Fruit fly (Drosophila melanogaster) whole organism, embryonic: Measurements from ENCODE around the gene CCHa1.

Experiments used
- CG10321 ChIP-seq: fragments of 200-800 bp; sonication (Bioruptor generic); IDR thresholded peaks from 2 replicates; pipeline ENCODE4 v1.3.6; 2022; ENCODE audit warnings: missing biosample characterization, missing genetic modification characterization
- CG10565 ChIP-seq: fragments of 200-800 bp; sonication (Bioruptor generic); optimal IDR thresholded peaks from 3 replicates; lab custom pipeline; 2016; ENCODE audit warnings: missing biosample characterization, mild to moderate bottlenecking, missing genetic modification characterization
- CG10979 ChIP-seq: fragments of 200-800 bp; sonication (Bioruptor generic); optimal IDR thresholded peaks from 2 replicates; lab custom pipeline; 2018; ENCODE audit warnings: missing biosample characterization, mild to moderate bottlenecking, missing genetic modification characterization, moderate library complexity
- CG11695 ChIP-seq: fragments of 200-800 bp; sonication (Bioruptor generic); IDR thresholded peaks from 3 replicates; pipeline ENCODE4 v1.3.6; 2022; ENCODE audit warnings: missing biosample characterization, missing genetic modification characterization
- CG12104 ChIP-seq: fragments of 200-800 bp; sonication (Bioruptor generic); optimal IDR thresholded peaks from 3 replicates; lab custom pipeline; 2016; ENCODE audit warnings: missing biosample characterization, missing genetic modification characterization
- CG12219 ChIP-seq: fragments of 200-800 bp; sonication (Bioruptor generic); optimal IDR thresholded peaks from 3 replicates; lab custom pipeline; 2018; ENCODE audit warnings: missing biosample characterization, mild to moderate bottlenecking, missing genetic modification characterization
- CG12391 ChIP-seq: fragments of 200-800 bp; sonication (Bioruptor generic); optimal IDR thresholded peaks from 3 replicates; lab custom pipeline; 2018; ENCODE audit warnings: missing biosample characterization, mild to moderate bottlenecking, missing genetic modification characterization, moderate library complexity
- CG14441 ChIP-seq: fragments of 200-800 bp; sonication (Bioruptor generic); IDR thresholded peaks from 2 replicates; pipeline ENCODE4 v1.3.6; 2022; ENCODE audit warnings: missing biosample characterization, missing genetic modification characterization
- CG15696 ChIP-seq: fragments of 200-800 bp; sonication (Bioruptor generic); optimal IDR thresholded peaks from 2 replicates; lab custom pipeline; 2019; ENCODE audit warnings: missing biosample characterization, mild to moderate bottlenecking, missing genetic modification characterization, moderate library complexity
- CG1602 ChIP-seq: fragments of 200-800 bp; sonication (Bioruptor generic); optimal IDR thresholded peaks from 3 replicates; lab custom pipeline; 2016; ENCODE audit warnings: missing biosample characterization, missing genetic modification characterization
- CG18764 ChIP-seq: fragments of 200-800 bp; sonication (Bioruptor generic); optimal IDR thresholded peaks from 3 replicates; lab custom pipeline; 2016; ENCODE audit warnings: missing biosample characterization, missing genetic modification characterization
- CG31224 ChIP-seq: fragments of 200-800 bp; sonication (Bioruptor generic); IDR thresholded peaks from 2 replicates; pipeline ENCODE4 v1.3.6; 2022; ENCODE audit warnings: missing biosample characterization, missing genetic modification characterization
- CG31441 ChIP-seq: fragments of 200-800 bp; sonication (Bioruptor generic); IDR thresholded peaks from 2 replicates; pipeline ENCODE4 v1.3.6; 2022; ENCODE audit warnings: missing biosample characterization, missing genetic modification characterization
- CG34376 ChIP-seq: fragments of 200-800 bp; sonication (Bioruptor generic); optimal IDR thresholded peaks from 2 replicates; lab custom pipeline; 2018; ENCODE audit warnings: missing biosample characterization, mild to moderate bottlenecking, missing genetic modification characterization
- CG4820 ChIP-seq: fragments of 200-800 bp; sonication (Bioruptor generic); optimal IDR thresholded peaks from 3 replicates; lab custom pipeline; 2016; ENCODE audit warnings: missing biosample characterization, missing genetic modification characterization
- CG8281 ChIP-seq: fragments of 200-800 bp; sonication (Bioruptor generic); optimal IDR thresholded peaks from 2 replicates; lab custom pipeline; 2018; ENCODE audit warnings: missing biosample characterization, mild to moderate bottlenecking, missing genetic modification characterization, moderate library complexity
- D19A ChIP-seq: fragments of 200-800 bp; optimal IDR thresholded peaks from 3 replicates; lab custom pipeline; 2019; ENCODE audit warnings: missing biosample characterization, mild to moderate bottlenecking, missing genetic modification characterization, moderate library complexity
- Gsc ChIP-seq: fragments of 200-800 bp; sonication (Bioruptor generic); IDR thresholded peaks from 2 replicates; pipeline ENCODE4 v1.3.6; 2022; ENCODE audit warnings: missing biosample characterization, missing genetic modification characterization
- Max ChIP-seq: fragments of 200-800 bp; sonication (Bioruptor generic); optimal IDR thresholded peaks from 2 replicates; lab custom pipeline; 2016; ENCODE audit warnings: missing biosample characterization, mild to moderate bottlenecking, missing genetic modification characterization
- Med ChIP-seq: fragments of 200-800 bp; sonication (Bioruptor generic); peaks from one replicate; lab custom pipeline; 2016; ENCODE audit warnings: missing biosample characterization, missing genetic modification characterization, mild to moderate bottlenecking, inconsistent platforms, moderate library complexity
- ab ChIP-seq: fragments of 200-800 bp; sonication (Bioruptor generic); optimal IDR thresholded peaks from 2 replicates; lab custom pipeline; 2016; ENCODE audit warnings: missing biosample characterization, missing genetic modification characterization
- caup ChIP-seq: fragments of 200-800 bp; sonication (Bioruptor generic); optimal IDR thresholded peaks from 3 replicates; lab custom pipeline; 2017; ENCODE audit warnings: missing biosample characterization, mild to moderate bottlenecking, missing genetic modification characterization, moderate library complexity; ENCODE audit not compliant: severe bottlenecking
- chm ChIP-seq: fragments of 200-800 bp; sonication (Bioruptor generic); IDR thresholded peaks from 2 replicates; pipeline ENCODE4 v1.3.6; 2022; ENCODE audit warnings: missing biosample characterization, missing genetic modification characterization
- cwo ChIP-seq: fragments of 200-800 bp; sonication (Bioruptor generic); optimal IDR thresholded peaks from 3 replicates; lab custom pipeline; 2017; ENCODE audit warnings: missing biosample characterization, missing genetic modification characterization, mild to moderate bottlenecking, moderate library complexity, missing genetic modification reagents
- en ChIP-seq: fragments of 200-800 bp; sonication (Bioruptor generic); optimal IDR thresholded peaks from 2 replicates; lab custom pipeline; 2016; ENCODE audit warnings: missing biosample characterization, missing genetic modification characterization
- exex ChIP-seq: fragments of 200-800 bp; sonication (Bioruptor generic); optimal IDR thresholded peaks from 4 replicates; lab custom pipeline; 2018; ENCODE audit warnings: missing biosample characterization, mild to moderate bottlenecking, missing genetic modification characterization, moderate library complexity
- eyg ChIP-seq: fragments of 200-800 bp; sonication (Bioruptor generic); optimal IDR thresholded peaks from 3 replicates; lab custom pipeline; 2016; ENCODE audit warnings: missing biosample characterization, missing genetic modification characterization
- gcm ChIP-seq: fragments of 200-800 bp; sonication (Bioruptor generic); optimal IDR thresholded peaks from 2 replicates; lab custom pipeline; 2019; ENCODE audit warnings: missing biosample characterization, mild to moderate bottlenecking, missing genetic modification characterization, moderate library complexity
- hth ChIP-seq: fragments of >200 bp; optimal IDR thresholded peaks from 2 replicates; lab custom pipeline; 2017; ENCODE audit warnings: inconsistent platforms
- onecut ChIP-seq: fragments of 200-800 bp; sonication (Bioruptor generic); IDR thresholded peaks from 2 replicates; pipeline ENCODE4 v1.3.6; 2022; ENCODE audit warnings: missing biosample characterization, missing genetic modification characterization
- sim ChIP-seq: fragments of 200-800 bp; sonication (Bioruptor generic); IDR thresholded peaks from 2 replicates; pipeline ENCODE4 v1.3.6; 2022; ENCODE audit warnings: missing biosample characterization, missing genetic modification characterization
- sob ChIP-seq: fragments of 200-800 bp; sonication (Bioruptor generic); IDR thresholded peaks from 2 replicates; pipeline ENCODE4 v1.3.6; 2022; ENCODE audit warnings: missing biosample characterization, missing genetic modification characterization
- usp ChIP-seq: fragments of >200 bp; optimal IDR thresholded peaks from 2 replicates; lab custom pipeline; 2017; ENCODE audit warnings: missing biosample characterization, missing genetic modification characterization
- z ChIP-seq: fragments of 200-800 bp; sonication (Bioruptor generic); IDR thresholded peaks from 3 replicates; pipeline ENCODE4 v1.3.6; 2022; ENCODE audit warnings: missing biosample characterization, missing genetic modification characterization

The CCHa1 gene

dm6 chr3R:14070664-14071063, 26.0 kb downstream of the CCHa1 start (continued):
- TF ChIP-seq D19A (tag; lab: Kevin White, UChicago), result peak; percentile 12

- no peak for TF ChIP-seq chm (GFP tag; lab: Robert Waterston, UW)
- no peak for TF ChIP-seq hth (lab: Kevin White, UChicago)
- TF ChIP-seq caup (GFP tag; lab: Kevin White, UChicago), result no peak
- TF ChIP-seq eyg (GFP tag; lab: Kevin White, UChicago), result no peak
- TF ChIP-seq CG31224 (GFP tag; lab: Robert Waterston, UW), result no peak
- TF ChIP-seq en (GFP tag; lab: Kevin White, UChicago), result no peak
- TF ChIP-seq CG15696 (tag; lab: Kevin White, UChicago), result no peak
- no peak for TF ChIP-seq CG12391
- TF ChIP-seq exex (tag; lab: Kevin White, UChicago), result no peak
- TF ChIP-seq sim (GFP tag; lab: Robert Waterston, UW), result no peak
- no peak for TF ChIP-seq CG10979 (tag; lab: Kevin White, UChicago)
- TF ChIP-seq CG1602 (GFP tag; lab: Kevin White, UChicago), result no peak
- TF ChIP-seq gcm (GFP tag; lab: Kevin White, UChicago), result no peak
- TF ChIP-seq CG14441, result no peak
- no peak for TF ChIP-seq Max (GFP tag; lab: Kevin White, UChicago)
- TF ChIP-seq sob (GFP tag; lab: Robert Waterston, UW), result no peak
- no peak for TF ChIP-seq z
- TF ChIP-seq usp (GFP tag; lab: Kevin White, UChicago), result no peak
Observed at dm6 chr3R:14070096-14070495, 26.5 kb downstream of the CCHa1 start.

- TF ChIP-seq CG10565 (GFP tag; lab: Kevin White, UChicago), result no peak
- TF ChIP-seq cwo (GFP tag; lab: Kevin White, UChicago), result peak; percentile 14
- TF ChIP-seq Med (GFP tag; lab: Kevin White, UChicago), result peak; percentile 32
Observed at dm6 chr3R:14067904-14068636, 28.6 kb downstream of the CCHa1 start.

dm6 chr3R:14065241-14065640, 31.4 kb downstream of the CCHa1 start:
- TF ChIP-seq CG18764 (GFP tag; lab: Kevin White, UChicago) (no peak), ab (no peak), CG8281 (tag; lab: Kevin White, UChicago) (peak; percentile 42), CG12219 (GFP tag; lab: Kevin White, UChicago) (no peak), CG10321 (GFP tag; lab: Robert Waterston, UW) (no peak), CG34376 (peak; percentile 35), exex (tag; lab: Kevin White, UChicago) (no peak), CG4820 (GFP tag; lab: Kevin White, UChicago) (no peak), CG12104 (GFP tag; lab: Kevin White, UChicago) (no peak), CG31441 (GFP tag; lab: Robert Waterston, UW) (no peak), onecut (no peak), CG11695 (GFP tag; lab: Robert Waterston, UW) (no peak), Gsc (GFP tag; lab: Robert Waterston, UW) (no peak)
